Worm (Caenorhabditis elegans): ENCODE measurements around the gene K08B12.1.

ce11 chrV:6222171-6222733 is 36.9 kb upstream of the K08B12.1 start:
- no peak for TF ChIP-seq ceh-19 (GFP tag; optimal IDR thresholded peaks at IDR 0.05)
- TF ChIP-seq ztf-16 (tag; optimal IDR thresholded peaks at IDR 0.05) = no peak
- no peak for TF ChIP-seq sox-4 (tag; optimal IDR thresholded peaks at IDR 0.05)
- TF ChIP-seq hlh-30 (tag; optimal IDR thresholded peaks at IDR 0.05; ENCODE audit: insufficient read depth) = no peak
- no peak for TF ChIP-seq nhr-11 (tag; optimal IDR thresholded peaks at IDR 0.05)
- TF ChIP-seq pqm-1 (tag; optimal IDR thresholded peaks at IDR 0.05) = no peak
- no peak for TF ChIP-seq unc-55 (GFP tag; optimal IDR thresholded peaks at IDR 0.05)
- no peak for TF ChIP-seq ceh-14 (tag; optimal IDR thresholded peaks at IDR 0.05)
- no peak for TF ChIP-seq fkh-10 (GFP tag; optimal IDR thresholded peaks at IDR 0.05)
- TF ChIP-seq pha-4 (tag; optimal IDR thresholded peaks at IDR 0.05) = no peak
- no peak for TF ChIP-seq nfya-1 (tag; optimal IDR thresholded peaks at IDR 0.05)
- no peak for TF ChIP-seq lin-11 (tag; optimal IDR thresholded peaks at IDR 0.05)
- TF ChIP-seq C38D4.7 (GFP tag; optimal IDR thresholded peaks at IDR 0.05) = no peak
